Worm (Caenorhabditis elegans): ENCODE measurements around the gene F46F5.8.

ce11 chrII:812917-813316, 8.5 kb downstream of the F46F5.8 start, which contains the start of gene F46F5.5:
- TF ChIP-seq flt-1 (GFP tag; IDR thresholded peaks at IDR 0.05) (no peak), ztf-29 (GFP tag; IDR thresholded peaks at IDR 0.05) (no peak), ref-1 (GFP tag; conservative IDR thresholded peaks at IDR 0.05) (no peak)
